Fruit fly (Drosophila melanogaster) whole organism, pupa: ENCODE results near the gene CG2681.

Experiments used
- CG10348 ChIP-seq: fragments of 200-800 bp; sonication (Bioruptor generic); IDR thresholded peaks from 2 replicates; pipeline ENCODE4 v1.3.6; 2022; ENCODE audit warnings: missing biosample characterization, missing genetic modification characterization
- CG12605 ChIP-seq: fragments of 200-800 bp; sonication (Bioruptor generic); IDR thresholded peaks from 2 replicates; pipeline ENCODE4 v1.3.6; 2022; ENCODE audit warnings: missing biosample characterization, missing genetic modification characterization
- CG13204 ChIP-seq: fragments of 200-800 bp; sonication (Bioruptor generic); optimal IDR thresholded peaks from 2 replicates; lab custom pipeline; 2018; ENCODE audit warnings: missing biosample characterization, mild to moderate bottlenecking, missing genetic modification characterization, moderate library complexity
- CG14655 ChIP-seq: fragments of 200-800 bp; sonication (Bioruptor generic); optimal IDR thresholded peaks from 3 replicates; lab custom pipeline; 2017; ENCODE audit warnings: mild to moderate bottlenecking, missing biosample characterization, missing genetic modification reagents, missing genetic modification characterization
- CG15710 ChIP-seq: fragments of 200-800 bp; sonication (Bioruptor generic); optimal IDR thresholded peaks from 2 replicates; lab custom pipeline; 2018; ENCODE audit warnings: missing biosample characterization, mild to moderate bottlenecking, missing genetic modification characterization, moderate library complexity
- CG17806 ChIP-seq: fragments of 200-800 bp; sonication (Bioruptor generic); optimal IDR thresholded peaks from 2 replicates; lab custom pipeline; 2018; ENCODE audit warnings: missing biosample characterization, mild to moderate bottlenecking, missing genetic modification characterization, moderate library complexity
- CG32121 ChIP-seq: fragments of 200-800 bp; sonication (Bioruptor generic); IDR thresholded peaks from 2 replicates; pipeline ENCODE4 v1.3.6; 2022; ENCODE audit warnings: missing biosample characterization, missing genetic modification characterization
- CG34367 ChIP-seq: fragments of 200-800 bp; sonication (Bioruptor generic); optimal IDR thresholded peaks from 2 replicates; lab custom pipeline; 2018; ENCODE audit warnings: missing biosample characterization, mild to moderate bottlenecking, missing genetic modification characterization
- CG4496 ChIP-seq: fragments of 200-800 bp; sonication (Bioruptor generic); IDR thresholded peaks from 3 replicates; pipeline ENCODE4 v1.3.6; 2022; ENCODE audit warnings: missing biosample characterization, missing genetic modification characterization
- CG8159 ChIP-seq: fragments of 200-800 bp; sonication (Bioruptor generic); optimal IDR thresholded peaks from 3 replicates; lab custom pipeline; 2018; ENCODE audit warnings: missing biosample characterization, mild to moderate bottlenecking, missing genetic modification characterization, moderate library complexity
- CG8301 ChIP-seq: fragments of 200-800 bp; sonication (Bioruptor generic); optimal IDR thresholded peaks from 2 replicates; lab custom pipeline; 2018; ENCODE audit warnings: missing biosample characterization, mild to moderate bottlenecking, missing genetic modification characterization
- CG9948 ChIP-seq: fragments of 200-800 bp; sonication (Bioruptor generic); optimal IDR thresholded peaks from 2 replicates; lab custom pipeline; 2018; ENCODE audit warnings: missing biosample characterization, mild to moderate bottlenecking, missing genetic modification characterization, moderate library complexity
- D1 ChIP-seq: fragments of 200-800 bp; sonication (Bioruptor generic); optimal IDR thresholded peaks from 2 replicates; lab custom pipeline; 2018; ENCODE audit warnings: missing biosample characterization, mild to moderate bottlenecking, missing genetic modification characterization, moderate library complexity
- EcR ChIP-seq: fragments of 200-800 bp; sonication (Bioruptor generic); optimal IDR thresholded peaks from 3 replicates; lab custom pipeline; 2019; ENCODE audit warnings: missing biosample characterization, missing genetic modification characterization, mild to moderate bottlenecking, moderate library complexity, missing genetic modification reagents
- Ets98B ChIP-seq: fragments of 200-800 bp; sonication (Bioruptor generic); IDR thresholded peaks from 2 replicates; pipeline ENCODE4 v1.3.6; 2022; ENCODE audit warnings: missing biosample characterization, missing genetic modification characterization
- Pif1A ChIP-seq: fragments of 200-800 bp; sonication (Bioruptor generic); optimal IDR thresholded peaks from 3 replicates; lab custom pipeline; 2016; ENCODE audit warnings: missing biosample characterization, missing genetic modification characterization
- Pif1B ChIP-seq: fragments of 200-800 bp; sonication (Bioruptor generic); optimal IDR thresholded peaks from 3 replicates; lab custom pipeline; 2016; ENCODE audit warnings: missing biosample characterization, missing genetic modification characterization
- Snoo ChIP-seq: fragments of 200-800 bp; sonication (Bioruptor generic); optimal IDR thresholded peaks from 3 replicates; lab custom pipeline; 2017; ENCODE audit warnings: missing biosample characterization, mild to moderate bottlenecking, missing genetic modification characterization, inconsistent platforms
- fd96Ca ChIP-seq: fragments of 200-800 bp; sonication (Bioruptor generic); IDR thresholded peaks from 3 replicates; pipeline ENCODE4 v1.3.6; 2022; ENCODE audit warnings: missing biosample characterization, missing genetic modification characterization
- gl ChIP-seq: fragments of 200-800 bp; sonication (Bioruptor generic); optimal IDR thresholded peaks from 2 replicates; lab custom pipeline; 2018; ENCODE audit warnings: missing biosample characterization, mild to moderate bottlenecking, missing genetic modification characterization
- rn ChIP-seq: fragments of 200-800 bp; sonication (Bioruptor generic); IDR thresholded peaks from 2 replicates; pipeline ENCODE4 v1.3.6; 2022; ENCODE audit warnings: missing biosample characterization, missing genetic modification characterization

Gene CG2681

DNA sequence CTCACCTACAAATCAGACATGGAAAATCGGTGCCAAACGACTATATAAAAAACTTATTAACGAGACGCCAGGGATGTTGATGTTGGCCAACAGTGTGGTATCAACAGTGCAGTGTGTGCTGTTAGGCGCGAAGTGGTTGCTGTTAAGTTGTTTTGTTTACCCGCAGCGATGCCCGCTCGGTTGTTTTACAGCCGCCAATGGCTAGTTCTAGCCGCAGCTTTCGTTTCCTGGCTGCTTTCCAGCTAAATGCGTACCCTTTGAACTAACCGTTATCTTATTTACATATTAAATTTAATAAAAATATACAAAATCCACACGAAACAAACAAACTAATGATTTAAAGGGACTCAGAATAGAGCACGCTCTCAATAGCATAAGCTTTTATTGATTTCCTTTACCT lies 30.2 kb downstream of the CG2681 start, which contains the start of gene crm:
TSS of gene crm (minus strand) at position 111 of the 400 bp plus-strand sequence.
- TF ChIP-seq fd96Ca (GFP tag; lab: Robert Waterston, UW) (no peak; the same call in 2 of the 3 replicates), CG14655 (GFP tag; lab: Kevin White, UChicago) (no peak), CG32121 (GFP tag; lab: Robert Waterston, UW) (no peak), CG4496 (0 out of 3 replicates have a peak, but pooled peaks have one; percentile 24), Ets98B (GFP tag; lab: Robert Waterston, UW) (no peak)

DNA sequence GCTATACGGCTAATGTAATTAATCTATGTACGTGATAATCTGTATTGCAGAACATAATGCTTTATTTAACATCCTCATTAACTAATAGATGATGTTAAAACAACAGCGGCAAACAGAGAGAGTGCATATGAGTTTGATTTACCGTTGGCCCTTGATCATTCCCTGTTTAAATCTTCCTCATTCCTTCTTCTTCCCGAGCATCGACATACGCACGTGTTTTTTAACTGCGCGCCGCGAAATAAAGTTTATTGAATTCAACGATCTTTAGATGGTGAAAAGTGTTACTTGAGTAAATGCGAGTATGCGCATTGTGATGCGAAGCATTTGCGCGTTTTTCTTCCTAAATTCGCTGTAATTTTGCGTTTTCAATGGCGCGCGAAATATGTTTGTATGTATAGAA lies 31.6 kb downstream of the CG2681 start, which contains the start of gene kirre:
TSS of gene kirre (plus strand) at position 301 of the 400 bp plus-strand sequence.
- no peak for TF ChIP-seq CG13204 (GFP tag; lab: Kevin White, UChicago)
- no peak for TF ChIP-seq CG15710
- no peak for TF ChIP-seq CG9948 (tag; lab: Kevin White, UChicago)
- no peak for TF ChIP-seq CG34367 (tag; lab: Kevin White, UChicago)
- no peak for TF ChIP-seq CG17806 (tag; lab: Kevin White, UChicago)
- TF ChIP-seq rn = no peak
- no peak for TF ChIP-seq CG32121 (GFP tag; lab: Robert Waterston, UW)
- TF ChIP-seq D1 (tag; lab: Kevin White, UChicago) = no peak
- no peak for TF ChIP-seq CG4496
- no peak for TF ChIP-seq CG10348
- TF ChIP-seq CG12605 (GFP tag; lab: Robert Waterston, UW) = no peak
- TF ChIP-seq CG8159 (tag; lab: Kevin White, UChicago) = no peak
- no peak for TF ChIP-seq EcR
- TF ChIP-seq Pif1A (GFP tag; lab: Kevin White, UChicago) = no peak
- TF ChIP-seq gl (tag; lab: Kevin White, UChicago) = no peak

DNA sequence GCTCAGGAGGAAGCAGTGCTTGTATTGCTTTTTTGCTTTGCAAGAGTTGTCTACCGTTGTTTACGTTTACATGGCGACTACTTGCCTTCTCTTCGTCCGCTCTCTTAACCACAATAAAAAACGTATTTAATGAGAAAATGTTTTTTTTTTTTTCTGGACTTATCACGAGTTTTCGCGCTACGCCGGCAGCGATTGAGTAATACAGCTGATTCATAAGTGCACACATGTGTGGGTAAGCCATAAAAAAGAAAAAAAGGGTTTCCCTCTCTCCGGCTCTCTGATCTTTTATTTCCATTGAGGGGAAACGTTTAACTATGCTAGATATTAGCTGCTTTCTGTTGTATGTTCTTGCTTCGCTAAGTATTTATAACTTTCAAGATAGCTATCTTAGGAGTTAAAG lies 33.6 kb downstream of the CG2681 start:
- peak; percentile 62; the same call in 1 of the 2 replicates for TF ChIP-seq Ets98B (GFP tag; lab: Robert Waterston, UW)
- TF ChIP-seq CG8159 (tag; lab: Kevin White, UChicago) = peak; percentile 12
- peak; percentile 41 for TF ChIP-seq CG15710
- peak; percentile 3 for TF ChIP-seq CG8301 (tag; lab: Kevin White, UChicago)
- TF ChIP-seq CG9948 (tag; lab: Kevin White, UChicago) = peak; percentile 8
- peak; percentile 85 for TF ChIP-seq CG12605 (GFP tag; lab: Robert Waterston, UW)
- TF ChIP-seq gl (tag; lab: Kevin White, UChicago) = peak; percentile 65
- no peak for TF ChIP-seq CG14655 (GFP tag; lab: Kevin White, UChicago)
- TF ChIP-seq CG10348 = no peak
- no peak for TF ChIP-seq fd96Ca (GFP tag; lab: Robert Waterston, UW)
- TF ChIP-seq CG17806 (tag; lab: Kevin White, UChicago) = no peak
- TF ChIP-seq D1 (tag; lab: Kevin White, UChicago) = no peak
- peak; percentile 30 for TF ChIP-seq CG34367 (tag; lab: Kevin White, UChicago)
- TF ChIP-seq Pif1A (GFP tag; lab: Kevin White, UChicago) = peak; percentile 50
- TF ChIP-seq CG32121 (GFP tag; lab: Robert Waterston, UW) = peak; percentile 45; the same call in 1 of the 2 replicates
- peak; percentile 55 for TF ChIP-seq Pif1B
- no peak for TF ChIP-seq EcR
- TF ChIP-seq CG13204 (GFP tag; lab: Kevin White, UChicago) = no peak
- TF ChIP-seq Snoo (tag; lab: Kevin White, UChicago) = no peak
- TF ChIP-seq rn = no peak
- peak; percentile 59; the same call in 2 of the 3 replicates for TF ChIP-seq CG4496

DNA sequence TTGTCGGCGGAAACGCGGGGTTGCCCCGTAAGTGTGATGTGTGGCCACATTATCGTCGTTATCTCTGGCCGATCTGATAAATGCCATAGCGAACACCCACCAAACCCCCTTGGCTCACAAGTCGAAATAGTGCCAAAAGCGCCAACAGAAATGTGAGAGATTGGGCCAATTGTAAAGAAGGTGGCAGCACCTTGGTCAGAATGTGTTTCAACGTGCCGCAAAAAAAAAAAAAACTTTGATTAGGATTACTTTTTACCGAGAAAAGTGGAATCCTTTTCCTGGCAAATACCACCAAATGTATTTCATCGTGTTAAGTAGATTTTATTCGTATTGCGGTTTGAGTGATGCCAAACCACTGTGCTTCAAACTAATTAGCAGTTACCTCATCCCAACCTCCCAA lies 34.5 kb downstream of the CG2681 start:
- peak; percentile 80 for TF ChIP-seq Ets98B (GFP tag; lab: Robert Waterston, UW)
- TF ChIP-seq CG8159 (tag; lab: Kevin White, UChicago) = no peak
- TF ChIP-seq CG4496 = peak; percentile 79
- TF ChIP-seq CG9948 (tag; lab: Kevin White, UChicago) = no peak
- no peak for TF ChIP-seq CG13204 (GFP tag; lab: Kevin White, UChicago)
- no peak for TF ChIP-seq Pif1B
- no peak for TF ChIP-seq gl (tag; lab: Kevin White, UChicago)
- no peak for TF ChIP-seq CG14655 (GFP tag; lab: Kevin White, UChicago)
- peak; percentile 25; the same call in 1 of the 2 replicates for TF ChIP-seq CG12605 (GFP tag; lab: Robert Waterston, UW)
- no peak for TF ChIP-seq D1 (tag; lab: Kevin White, UChicago)
- no peak for TF ChIP-seq CG15710
- no peak for TF ChIP-seq rn
- no peak for TF ChIP-seq EcR
- TF ChIP-seq CG17806 (tag; lab: Kevin White, UChicago) = no peak
- peak; percentile 74 for TF ChIP-seq fd96Ca (GFP tag; lab: Robert Waterston, UW)
- peak; percentile 17 for TF ChIP-seq Pif1A (GFP tag; lab: Kevin White, UChicago)
- peak; percentile 1 for TF ChIP-seq Snoo (tag; lab: Kevin White, UChicago)
- no peak for TF ChIP-seq CG34367 (tag; lab: Kevin White, UChicago)
- TF ChIP-seq CG32121 (GFP tag; lab: Robert Waterston, UW) = peak; percentile 75
- TF ChIP-seq CG8301 (tag; lab: Kevin White, UChicago) = no peak
- TF ChIP-seq CG10348 = no peak

DNA sequence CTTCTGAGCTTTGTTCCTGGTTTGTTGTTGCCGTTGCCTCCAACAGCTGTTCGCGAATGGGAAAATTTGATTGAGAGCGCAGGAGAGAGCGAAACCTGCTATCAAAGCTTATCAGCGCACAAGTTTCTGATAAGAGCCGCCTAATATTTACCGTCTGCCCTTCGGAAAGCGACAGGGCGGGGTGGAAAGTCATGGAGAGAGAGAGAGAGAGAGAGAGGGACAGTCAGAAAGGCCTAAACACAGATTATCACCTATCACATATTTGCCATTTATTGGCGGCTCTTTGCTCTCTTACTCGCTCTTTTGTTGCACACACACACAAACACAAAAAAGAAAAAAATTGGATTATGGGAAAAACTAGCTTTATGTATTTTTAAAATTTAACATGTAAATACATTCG lies 35.1 kb downstream of the CG2681 start:
- TF ChIP-seq CG4496 (no peak), Pif1A (GFP tag; lab: Kevin White, UChicago) (no peak), rn (no peak), CG12605 (GFP tag; lab: Robert Waterston, UW) (0 out of 2 replicates have a peak, but pooled peaks have one; percentile 4)

DNA sequence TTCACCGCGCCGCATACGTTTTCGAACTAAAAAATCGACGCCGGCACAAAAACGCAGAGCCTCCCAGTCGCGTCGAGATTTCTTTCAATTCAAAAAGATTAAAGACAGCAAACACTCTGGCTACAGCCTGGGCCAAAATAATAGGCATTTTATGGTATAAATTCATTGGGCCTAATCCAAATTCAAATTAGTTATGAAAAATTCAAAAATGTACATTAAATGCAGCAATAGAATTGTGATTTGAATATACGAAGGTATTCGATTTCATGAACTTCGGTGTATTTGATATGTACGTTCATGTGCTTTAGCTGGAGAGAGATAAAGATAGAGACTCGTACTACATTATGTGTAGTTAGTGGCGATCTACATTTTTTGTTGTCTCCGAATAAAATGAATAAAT lies 35.6 kb downstream of the CG2681 start, which contains the start of gene Syx4:
TSS of gene Syx4 (minus strand) at position 35 of the 400 bp plus-strand sequence.
- peak; percentile 76 for TF ChIP-seq CG10348
- TF ChIP-seq CG8159 (tag; lab: Kevin White, UChicago) = peak; percentile 90
- TF ChIP-seq CG13204 (GFP tag; lab: Kevin White, UChicago) = peak; percentile 30
- TF ChIP-seq rn = peak; percentile 86
- TF ChIP-seq Snoo (tag; lab: Kevin White, UChicago) = peak; percentile 79
- TF ChIP-seq CG4496 = peak; percentile 98
- peak; percentile 88 for TF ChIP-seq CG17806 (tag; lab: Kevin White, UChicago)
- peak; percentile 64 for TF ChIP-seq D1 (tag; lab: Kevin White, UChicago)
- peak; percentile 78 for TF ChIP-seq gl (tag; lab: Kevin White, UChicago)
- no peak for TF ChIP-seq EcR
- TF ChIP-seq Pif1A (GFP tag; lab: Kevin White, UChicago) = peak; percentile 91
- peak; percentile 82 for TF ChIP-seq CG9948 (tag; lab: Kevin White, UChicago)
- peak; percentile 96 for TF ChIP-seq CG12605 (GFP tag; lab: Robert Waterston, UW)
- TF ChIP-seq CG32121 (GFP tag; lab: Robert Waterston, UW) = peak; percentile 94
- peak; percentile 92 for TF ChIP-seq Pif1B
- peak; percentile 89 for TF ChIP-seq CG34367 (tag; lab: Kevin White, UChicago)
- peak; percentile 89 for TF ChIP-seq CG14655 (GFP tag; lab: Kevin White, UChicago)
- TF ChIP-seq fd96Ca (GFP tag; lab: Robert Waterston, UW) = peak; percentile 91
- peak; percentile 96 for TF ChIP-seq Ets98B (GFP tag; lab: Robert Waterston, UW)
- TF ChIP-seq CG8301 (tag; lab: Kevin White, UChicago) = peak; percentile 87
- TF ChIP-seq CG15710 = peak; percentile 90
